Fruit fly (Drosophila melanogaster) whole organism, adult: ENCODE results near the gene CG14450.

Source experiments
- CG5204 ChIP-seq: fragments of 200-800 bp; sonication (Bioruptor generic); optimal IDR thresholded peaks from 2 replicates; lab custom pipeline; 2016; ENCODE audit warnings: missing biosample characterization, missing genetic modification characterization
- CG7101 ChIP-seq: fragments of 200-800 bp; sonication (Bioruptor generic); optimal IDR thresholded peaks from 2 replicates; lab custom pipeline; 2018; ENCODE audit warnings: missing biosample characterization, mild to moderate bottlenecking, missing genetic modification characterization, moderate library complexity
- Crg-1 ChIP-seq: fragments of 200-800 bp; sonication (Bioruptor generic); optimal IDR thresholded peaks from 2 replicates; lab custom pipeline; 2016; ENCODE audit warnings: missing biosample characterization, missing genetic modification characterization
- Hr96 ChIP-seq: fragments of 200-800 bp; sonication (Bioruptor generic); optimal IDR thresholded peaks from 2 replicates; lab custom pipeline; 2016; ENCODE audit warnings: missing biosample characterization, missing genetic modification characterization
- Mnt ChIP-seq: fragments of 200-800 bp; sonication (Bioruptor generic); optimal IDR thresholded peaks from 2 replicates; lab custom pipeline; 2016; ENCODE audit warnings: missing biosample characterization, mild to moderate bottlenecking, missing genetic modification characterization
- bab1 ChIP-seq: fragments of 200-800 bp; sonication (Bioruptor generic); optimal IDR thresholded peaks from 3 replicates; lab custom pipeline; 2019; ENCODE audit warnings: missing biosample characterization, mild to moderate bottlenecking, missing genetic modification characterization, moderate library complexity
- pad ChIP-seq: fragments of 200-800 bp; sonication (Bioruptor generic); optimal IDR thresholded peaks from 3 replicates; lab custom pipeline; 2017; ENCODE audit warnings: missing biosample characterization, missing genetic modification characterization, mild to moderate bottlenecking, moderate library complexity, missing genetic modification reagents
- tj ChIP-seq: fragments of 200-800 bp; sonication (Bioruptor generic); optimal IDR thresholded peaks from 3 replicates; lab custom pipeline; 2017; ENCODE audit warnings: missing biosample characterization, mild to moderate bottlenecking, missing genetic modification characterization, moderate library complexity

DNA sequence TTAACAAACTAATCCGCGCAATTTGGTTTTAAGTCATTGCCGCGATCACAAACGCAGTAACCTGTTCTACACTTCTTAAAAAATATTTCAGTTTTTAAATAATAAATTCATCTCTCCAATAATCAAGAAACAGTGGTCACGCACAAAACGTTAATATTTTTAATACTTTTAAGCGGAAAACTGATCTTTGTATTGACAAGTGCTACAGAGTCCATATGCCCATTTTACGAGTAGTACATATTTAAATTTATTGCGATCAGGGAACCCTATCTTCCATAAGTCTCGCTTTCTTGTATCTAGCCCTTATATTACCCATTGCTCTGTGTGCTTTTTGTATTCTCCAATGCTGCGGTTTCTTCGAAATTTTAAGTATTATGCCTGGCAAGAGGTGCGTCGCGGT, 1.9 kb upstream of the CG14450 start, which contains the start of gene CG32454:
- TF ChIP-seq Crg-1 (GFP tag; lab: Kevin White, UChicago) = no peak
- no peak for TF ChIP-seq Hr96 (GFP tag; lab: Kevin White, UChicago)
- TF ChIP-seq Mnt (GFP tag; lab: Kevin White, UChicago) = no peak
- TF ChIP-seq pad (GFP tag; lab: Kevin White, UChicago) = no peak
- no peak for TF ChIP-seq CG7101
- TF ChIP-seq bab1 = no peak
- no peak for TF ChIP-seq tj (GFP tag; lab: Kevin White, UChicago)
- no peak for TF ChIP-seq CG5204
